Fruit fly (Drosophila melanogaster) whole organism, pupa: ENCODE results near the gene Ubc6.

ENCODE experiments used
- CG12605 ChIP-seq: fragments of 200-800 bp; sonication (Bioruptor generic); IDR thresholded peaks from 2 replicates; pipeline ENCODE4 v1.3.6; 2022; ENCODE audit warnings: missing biosample characterization, missing genetic modification characterization
- CG14655 ChIP-seq: fragments of 200-800 bp; sonication (Bioruptor generic); optimal IDR thresholded peaks from 3 replicates; lab custom pipeline; 2017; ENCODE audit warnings: mild to moderate bottlenecking, missing biosample characterization, missing genetic modification reagents, missing genetic modification characterization
- CG17806 ChIP-seq: fragments of 200-800 bp; sonication (Bioruptor generic); optimal IDR thresholded peaks from 2 replicates; lab custom pipeline; 2018; ENCODE audit warnings: missing biosample characterization, mild to moderate bottlenecking, missing genetic modification characterization, moderate library complexity
- CG32121 ChIP-seq: fragments of 200-800 bp; sonication (Bioruptor generic); IDR thresholded peaks from 2 replicates; pipeline ENCODE4 v1.3.6; 2022; ENCODE audit warnings: missing biosample characterization, missing genetic modification characterization
- CG8159 ChIP-seq: fragments of 200-800 bp; sonication (Bioruptor generic); optimal IDR thresholded peaks from 3 replicates; lab custom pipeline; 2018; ENCODE audit warnings: missing biosample characterization, mild to moderate bottlenecking, missing genetic modification characterization, moderate library complexity
- D1 ChIP-seq: fragments of 200-800 bp; sonication (Bioruptor generic); optimal IDR thresholded peaks from 2 replicates; lab custom pipeline; 2018; ENCODE audit warnings: missing biosample characterization, mild to moderate bottlenecking, missing genetic modification characterization, moderate library complexity
- Ets98B ChIP-seq: fragments of 200-800 bp; sonication (Bioruptor generic); IDR thresholded peaks from 2 replicates; pipeline ENCODE4 v1.3.6; 2022; ENCODE audit warnings: missing biosample characterization, missing genetic modification characterization
- Pif1A ChIP-seq: fragments of 200-800 bp; sonication (Bioruptor generic); optimal IDR thresholded peaks from 3 replicates; lab custom pipeline; 2016; ENCODE audit warnings: missing biosample characterization, missing genetic modification characterization
- fd96Ca ChIP-seq: fragments of 200-800 bp; sonication (Bioruptor generic); IDR thresholded peaks from 3 replicates; pipeline ENCODE4 v1.3.6; 2022; ENCODE audit warnings: missing biosample characterization, missing genetic modification characterization

DNA sequence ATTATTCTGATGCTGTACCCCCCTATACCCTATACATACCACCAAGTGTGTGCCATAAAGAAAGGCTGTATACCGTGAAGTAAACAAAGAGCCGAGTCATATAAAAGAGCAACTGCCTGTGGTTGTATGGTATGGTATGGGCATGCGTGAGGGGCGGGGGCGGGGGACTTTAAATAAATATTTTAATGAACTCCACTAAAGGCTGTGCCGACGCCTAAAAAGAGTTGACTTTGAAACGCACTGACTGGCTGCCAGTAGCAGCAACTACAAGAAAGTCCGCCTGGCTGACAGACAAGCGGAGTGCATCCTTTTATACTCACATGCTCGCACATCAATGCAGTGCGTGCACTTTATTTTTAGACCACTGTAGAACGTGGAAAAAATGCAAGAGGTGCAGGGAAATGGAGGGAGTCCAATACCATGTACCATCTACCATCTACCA is 38.0 kb downstream of the Ubc6 start:
- no peak for TF ChIP-seq fd96Ca (GFP tag; lab: Robert Waterston, UW)
- peak; percentile 25 for TF ChIP-seq CG14655 (GFP tag; lab: Kevin White, UChicago)
- no peak for TF ChIP-seq CG12605 (GFP tag; lab: Robert Waterston, UW)
- TF ChIP-seq D1 (tag; lab: Kevin White, UChicago), result no peak
- no peak for TF ChIP-seq CG32121 (GFP tag; lab: Robert Waterston, UW)
- TF ChIP-seq CG8159 (tag; lab: Kevin White, UChicago), result peak; percentile 6
- TF ChIP-seq CG17806 (tag; lab: Kevin White, UChicago), result no peak
- TF ChIP-seq Ets98B (GFP tag; lab: Robert Waterston, UW), result no peak
- no peak for TF ChIP-seq Pif1A (GFP tag; lab: Kevin White, UChicago)
